Fruit fly (Drosophila melanogaster): ENCODE results near the gene CG7990.

Gene CG7990

DNA sequence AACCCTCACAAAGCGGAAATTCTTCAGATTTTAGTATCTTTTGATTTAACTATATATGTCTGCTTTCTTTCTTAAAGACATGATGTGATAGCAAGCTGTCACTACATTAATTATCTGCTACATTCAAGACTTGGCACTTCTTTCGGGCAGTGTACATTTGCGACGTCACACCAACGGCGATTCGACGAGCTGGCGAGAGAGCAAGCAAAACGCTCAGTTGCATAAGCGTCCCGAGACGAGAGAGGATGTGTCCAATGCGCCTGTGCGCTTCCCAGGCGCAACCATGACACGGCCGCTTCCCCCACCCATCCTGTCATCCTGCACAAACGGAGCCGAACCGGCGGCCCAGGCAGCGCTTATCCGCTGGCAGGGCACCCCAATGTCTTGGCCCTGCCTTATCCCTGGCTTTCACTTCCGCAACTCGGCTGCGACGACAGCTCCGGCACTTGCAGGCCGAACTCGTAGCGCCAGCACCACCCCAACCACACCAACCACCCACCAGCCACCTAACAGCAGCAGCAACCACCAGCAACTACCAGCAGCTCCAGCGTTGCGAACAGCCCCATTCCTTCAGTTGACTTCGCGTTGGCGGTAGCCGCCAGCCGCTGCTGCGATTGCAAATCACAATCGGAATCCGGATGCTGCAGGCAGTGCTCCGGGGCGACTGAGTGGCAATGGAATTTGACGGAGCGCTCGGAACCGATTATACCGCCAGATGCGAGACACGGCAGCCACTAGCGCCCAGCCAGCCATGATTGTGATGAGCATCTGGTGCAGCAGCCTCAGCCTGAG lies 46.8 kb upstream of the CG7990 start, which contains the start of gene Hs3st-B (continued):
- TF ChIP-seq sens (GFP tag) = peak; percentile 69
- TF ChIP-seq jumu (GFP tag; optimal IDR thresholded peaks at IDR 0.05) = no peak
- TF ChIP-seq Dp (GFP tag; optimal IDR thresholded peaks at IDR 0.05) = no peak
- no peak for TF ChIP-seq Vsx1 (GFP tag; optimal IDR thresholded peaks at IDR 0.05)
- TF ChIP-seq CG2678 (tag; optimal IDR thresholded peaks at IDR 0.05) = no peak
- no peak for TF ChIP-seq dmrt11E (tag; optimal IDR thresholded peaks at IDR 0.05)
- no peak for TF ChIP-seq CG8281 (tag; optimal IDR thresholded peaks at IDR 0.05)
- 0 out of 3 replicates have a peak, but pooled peaks have one; percentile 27 for TF ChIP-seq Optix (GFP tag; IDR thresholded peaks at IDR 0.05)
- TF ChIP-seq CG5245 (GFP tag; optimal IDR thresholded peaks at IDR 0.05) = no peak
- no peak for TF ChIP-seq chm (GFP tag; IDR thresholded peaks at IDR 0.05)
- no peak for TF ChIP-seq CG42726 (GFP tag; IDR thresholded peaks at IDR 0.05; ENCODE audit: partially characterized antibody)
- no peak for TF ChIP-seq Nf-YC (tag; optimal IDR thresholded peaks at IDR 0.05)
- no peak for TF ChIP-seq CG13287 (GFP tag; IDR thresholded peaks at IDR 0.05; ENCODE audit: partially characterized antibody)
- no peak for TF ChIP-seq dati (GFP tag; IDR thresholded peaks at IDR 0.05)
- peak; percentile 29 for TF ChIP-seq CG30403 (GFP tag; optimal IDR thresholded peaks at IDR 0.05)
- no peak for TF ChIP-seq CG2712 (tag; optimal IDR thresholded peaks at IDR 0.05)
- TF ChIP-seq CG9215 (GFP tag; IDR thresholded peaks at IDR 0.05) = no peak
- TF ChIP-seq Sry-β (GFP tag; optimal IDR thresholded peaks at IDR 0.05) = no peak
- TF ChIP-seq Abd-B (GFP tag; optimal IDR thresholded peaks at IDR 0.05) = no peak
- TF ChIP-seq twi (tag; optimal IDR thresholded peaks at IDR 0.05) = no peak
- no peak for TF ChIP-seq BEAF-32 (GFP tag; optimal IDR thresholded peaks at IDR 0.05)
- TF ChIP-seq fd64A (GFP tag; optimal IDR thresholded peaks at IDR 0.05) = no peak
- no peak for TF ChIP-seq ftz-f1 (GFP tag; optimal IDR thresholded peaks at IDR 0.05)
- TF ChIP-seq Nf-YB (GFP tag; optimal IDR thresholded peaks at IDR 0.05) = no peak
- no peak for TF ChIP-seq CG33213 (GFP tag; optimal IDR thresholded peaks at IDR 0.05)
- no peak for TF ChIP-seq CG31224 (GFP tag; IDR thresholded peaks at IDR 0.05)
- no peak for TF ChIP-seq CG10979 (tag; optimal IDR thresholded peaks at IDR 0.05)
- no peak for TF ChIP-seq pros (GFP tag; optimal IDR thresholded peaks at IDR 0.05)
- no peak for TF ChIP-seq kay (GFP tag; optimal IDR thresholded peaks at IDR 0.05)
- TF ChIP-seq CG2202 (tag; optimal IDR thresholded peaks at IDR 0.05) = no peak
- no peak for TF ChIP-seq tap (tag; optimal IDR thresholded peaks at IDR 0.05)
- TF ChIP-seq bab2 (GFP tag; optimal IDR thresholded peaks at IDR 0.05) = no peak
- TF ChIP-seq ERR (GFP tag; optimal IDR thresholded peaks at IDR 0.05) = no peak
- no peak for TF ChIP-seq Hand (GFP tag; optimal IDR thresholded peaks at IDR 0.05)
- no peak for TF ChIP-seq bbx (GFP tag; IDR thresholded peaks at IDR 0.05; ENCODE audit: partially characterized antibody)
- TF ChIP-seq ci (GFP tag; IDR thresholded peaks at IDR 0.05) = peak; percentile 6; the same call in 1 of the 3 replicates
- TF ChIP-seq CG9932 (GFP tag; IDR thresholded peaks at IDR 0.05) = no peak
- no peak for TF ChIP-seq CG1832 (GFP tag; optimal IDR thresholded peaks at IDR 0.05)
- no peak for TF ChIP-seq CG6689 (GFP tag; IDR thresholded peaks at IDR 0.05)
- TF ChIP-seq CG11696 (GFP tag; IDR thresholded peaks at IDR 0.05) = no peak
- TF ChIP-seq zfh2 (GFP tag; optimal IDR thresholded peaks at IDR 0.05) = no peak
- no peak for TF ChIP-seq en (GFP tag; optimal IDR thresholded peaks at IDR 0.05)
- TF ChIP-seq D (optimal IDR thresholded peaks at IDR 0.05) = no peak
- no peak for TF ChIP-seq D (GFP tag; optimal IDR thresholded peaks at IDR 0.05)
- no peak for TF ChIP-seq oc (tag; optimal IDR thresholded peaks at IDR 0.05)
- peak; percentile 78 for TF ChIP-seq Med (GFP tag)
- TF ChIP-seq CG14441 (GFP tag; IDR thresholded peaks at IDR 0.05) = no peak
- TF ChIP-seq CG12744 (GFP tag; optimal IDR thresholded peaks at IDR 0.05) = no peak
- TF ChIP-seq tin (GFP tag; optimal IDR thresholded peaks at IDR 0.05) = no peak
- no peak for TF ChIP-seq Sry-δ (GFP tag; optimal IDR thresholded peaks at IDR 0.05)

Data from whole organism, embryonic.